Worm (Caenorhabditis elegans) whole organism, L4 larva: ENCODE measurements around the gene T21H3.1.

Experiments
- D1046.2 ChIP-seq: fragments of 200-800 bp; sonication (Bioruptor generic); IDR thresholded peaks from 2 replicates; pipeline ENCODE4 v1.3.6; 2022; ENCODE audit warnings: missing genetic modification characterization, missing compliant biosample characterization
- F10B5.3 ChIP-seq: sonication (generic microtip); optimal IDR thresholded peaks from 2 replicates; lab custom pipeline; 2016; ENCODE audit warnings: mild to moderate bottlenecking, missing genetic modification characterization, missing compliant biosample characterization
- F37D6.2 ChIP-seq: sonication (generic microtip); optimal IDR thresholded peaks from 2 replicates; lab custom pipeline; 2016; ENCODE audit warnings: mild to moderate bottlenecking, missing genetic modification characterization, missing compliant biosample characterization
- R02D3.7 ChIP-seq: fragments of 150-350 bp; sonication (generic microtip); optimal IDR thresholded peaks from 3 replicates; lab custom pipeline; 2014; ENCODE audit warnings: missing biosample characterization, missing genetic modification characterization
- T26A8.4 ChIP-seq: fragments of 200-800 bp; sonication (Bioruptor generic); IDR thresholded peaks from 2 replicates; pipeline ENCODE4 v1.3.6; 2022; ENCODE audit warnings: missing genetic modification characterization, missing compliant biosample characterization
- Y105C5A.15 ChIP-seq: fragments of 200-800 bp; sonication (Bioruptor generic); IDR thresholded peaks from 2 replicates; pipeline ENCODE4 v1.3.6; 2022; ENCODE audit warnings: missing genetic modification characterization, missing compliant biosample characterization
- ZK337.2 ChIP-seq: fragments of 200-800 bp; sonication (Bioruptor generic); IDR thresholded peaks from 2 replicates; pipeline ENCODE4 v1.3.6; 2022; ENCODE audit warnings: missing genetic modification reagents, missing genetic modification characterization, missing compliant biosample characterization
- aha-1 ChIP-seq: fragments of 150-350 bp; peaks from one replicate; lab custom pipeline; 2014; ENCODE audit warnings: missing biosample characterization, missing genetic modification characterization
- attf-4 ChIP-seq: sonication (generic microtip); optimal IDR thresholded peaks from 3 replicates; lab custom pipeline; 2017; ENCODE audit warnings: missing biosample characterization, missing genetic modification characterization
- ces-1 ChIP-seq: fragments of 150-350 bp; sonication (generic microtip); optimal IDR thresholded peaks from 4 replicates; lab custom pipeline; 2014; ENCODE audit warnings: missing biosample characterization, missing genetic modification reagents, missing genetic modification characterization
- cey-2 ChIP-seq: sonication (generic microtip); optimal IDR thresholded peaks from 3 replicates; lab custom pipeline; 2017; ENCODE audit warnings: missing genetic modification characterization, mild to moderate bottlenecking, missing compliant biosample characterization, antibody characterized with exemption, borderline replicate concordance; ENCODE audit not compliant: insufficient read depth
- ctbp-1 ChIP-seq: fragments of 200-800 bp; sonication (Bioruptor generic); IDR thresholded peaks from 2 replicates; pipeline ENCODE4 v1.3.6; 2022; ENCODE audit warnings: missing genetic modification reagents, missing genetic modification characterization, missing compliant biosample characterization
- daf-12 ChIP-seq: fragments of 150-350 bp; optimal IDR thresholded peaks from 2 replicates; lab custom pipeline; 2014; ENCODE audit warnings: missing biosample characterization, missing genetic modification reagents, missing genetic modification characterization
- daf-19 ChIP-seq: fragments of 200-800 bp; sonication (Bioruptor generic); conservative IDR thresholded peaks from 2 replicates; pipeline ENCODE4 v1.3.6; 2022; ENCODE audit warnings: missing genetic modification characterization, missing compliant biosample characterization
- dpl-1 ChIP-seq: fragments of 150-350 bp; optimal IDR thresholded peaks from 2 replicates; lab custom pipeline; 2014; ENCODE audit warnings: missing biosample characterization, missing genetic modification reagents, missing genetic modification characterization
- duxl-1 ChIP-seq: sonication (generic microtip); optimal IDR thresholded peaks from 2 replicates; lab custom pipeline; 2016; ENCODE audit warnings: mild to moderate bottlenecking, missing genetic modification characterization, moderate library complexity, missing compliant biosample characterization; ENCODE audit not compliant: poor library complexity
- dve-1 ChIP-seq: sonication (generic microtip); optimal IDR thresholded peaks from 2 replicates; lab custom pipeline; 2017; ENCODE audit warnings: antibody characterized with exemption, mild to moderate bottlenecking, missing genetic modification characterization, missing compliant biosample characterization; ENCODE audit not compliant: insufficient read depth
- fos-1 ChIP-seq: fragments of 150-350 bp; optimal IDR thresholded peaks from 2 replicates; lab custom pipeline; 2014; ENCODE audit warnings: missing biosample characterization, missing genetic modification characterization
- gei-8 ChIP-seq: fragments of 200-800 bp; sonication (Bioruptor generic); optimal IDR thresholded peaks from 2 replicates; lab custom pipeline; 2018; ENCODE audit warnings: mild to moderate bottlenecking, missing genetic modification characterization, missing compliant biosample characterization
- hlh-30 ChIP-seq: sonication (generic microtip); optimal IDR thresholded peaks from 2 replicates; lab custom pipeline; 2017; ENCODE audit warnings: antibody characterized with exemption, mild to moderate bottlenecking, missing genetic modification characterization, missing compliant biosample characterization; ENCODE audit not compliant: insufficient read depth
- hmg-1.1 ChIP-seq: fragments of 200-800 bp; sonication (Bioruptor generic); IDR thresholded peaks from 2 replicates; pipeline ENCODE4 v1.3.6; 2022; ENCODE audit warnings: missing genetic modification reagents, missing genetic modification characterization, missing compliant biosample characterization
- jun-1 ChIP-seq: fragments of 150-350 bp; optimal IDR thresholded peaks from 2 replicates; lab custom pipeline; 2014; ENCODE audit warnings: missing biosample characterization, missing genetic modification reagents, missing genetic modification characterization
- lin-1 ChIP-seq: fragments of 200-800 bp; sonication (Bioruptor generic); IDR thresholded peaks from 2 replicates; pipeline ENCODE4 v1.3.6; 2022; ENCODE audit warnings: missing genetic modification reagents, missing genetic modification characterization, missing compliant biosample characterization
- lin-13 ChIP-seq: fragments of 150-350 bp; optimal IDR thresholded peaks from 2 replicates; lab custom pipeline; 2014; ENCODE audit warnings: missing biosample characterization, missing genetic modification reagents, missing genetic modification characterization
- lin-15B ChIP-seq: fragments of 150-350 bp; sonication (generic microtip); optimal IDR thresholded peaks from 3 replicates; lab custom pipeline; 2014; ENCODE audit warnings: missing biosample characterization, missing genetic modification characterization
- lin-29 ChIP-seq: fragments of 200-800 bp; sonication (Bioruptor generic); IDR thresholded peaks from 2 replicates; pipeline ENCODE4 v1.3.6; 2022; ENCODE audit warnings: missing genetic modification reagents, missing genetic modification characterization, missing compliant biosample characterization
- lin-38 ChIP-seq: fragments of 200-800 bp; sonication (Bioruptor generic); IDR thresholded peaks from 2 replicates; pipeline ENCODE4 v1.3.6; 2022; ENCODE audit warnings: missing genetic modification reagents, missing genetic modification characterization, missing compliant biosample characterization
- lin-39 ChIP-seq: fragments of 150-350 bp; optimal IDR thresholded peaks from 2 replicates; lab custom pipeline; 2014; ENCODE audit warnings: missing biosample characterization, missing genetic modification reagents, missing genetic modification characterization
- madf-9 ChIP-seq: fragments of 200-800 bp; sonication (Bioruptor generic); conservative IDR thresholded peaks from 2 replicates; pipeline ENCODE4 v1.3.6; 2022; ENCODE audit warnings: missing genetic modification reagents, missing genetic modification characterization, missing compliant biosample characterization
- mes-2 ChIP-seq: sonication (generic microtip); optimal IDR thresholded peaks from 2 replicates; lab custom pipeline; 2016; ENCODE audit warnings: missing genotype, mild to moderate bottlenecking, missing genetic modification characterization, missing compliant biosample characterization; ENCODE audit not compliant: poor library complexity, severe bottlenecking
- nhr-102 ChIP-seq: sonication (generic microtip); optimal IDR thresholded peaks from 2 replicates; lab custom pipeline; 2016; ENCODE audit warnings: mild to moderate bottlenecking, missing genetic modification characterization, moderate library complexity, missing compliant biosample characterization
- nhr-25 ChIP-seq: sonication (generic microtip); optimal IDR thresholded peaks from 2 replicates; lab custom pipeline; 2017; ENCODE audit warnings: missing genetic modification characterization, mild to moderate bottlenecking, missing compliant biosample characterization, antibody characterized with exemption, moderate library complexity, borderline replicate concordance; ENCODE audit not compliant: insufficient read depth
- nhr-28 ChIP-seq: fragments of 150-350 bp; optimal IDR thresholded peaks from 2 replicates; lab custom pipeline; 2014; ENCODE audit warnings: missing biosample characterization, missing genetic modification characterization
- nhr-48 ChIP-seq: sonication (generic microtip); optimal IDR thresholded peaks from 2 replicates; lab custom pipeline; 2016; ENCODE audit warnings: mild to moderate bottlenecking, missing genetic modification characterization, missing compliant biosample characterization
- nhr-76 ChIP-seq: fragments of 150-350 bp; optimal IDR thresholded peaks from 2 replicates; lab custom pipeline; 2014; ENCODE audit warnings: missing biosample characterization, missing genetic modification characterization
- php-3 ChIP-seq: fragments of 200-800 bp; sonication (Bioruptor generic); IDR thresholded peaks from 2 replicates; pipeline ENCODE4 v1.3.6; 2022; ENCODE audit warnings: missing genetic modification reagents, missing genetic modification characterization, missing compliant biosample characterization
- pqm-1 ChIP-seq: sonication (generic microtip); optimal IDR thresholded peaks from 2 replicates; lab custom pipeline; 2017; ENCODE audit warnings: missing biosample characterization, missing genetic modification characterization
- rbr-2 ChIP-seq: sonication (generic microtip); optimal IDR thresholded peaks from 2 replicates; lab custom pipeline; 2016; ENCODE audit warnings: missing genotype, missing genetic modification characterization, missing compliant biosample characterization
- saeg-2 ChIP-seq: fragments of 200-800 bp; sonication (Bioruptor generic); IDR thresholded peaks from 2 replicates; pipeline ENCODE4 v1.3.6; 2022; ENCODE audit warnings: missing genetic modification reagents, missing genetic modification characterization, missing compliant biosample characterization
- sdz-12 ChIP-seq: fragments of 200-800 bp; sonication (Bioruptor generic); optimal IDR thresholded peaks from 2 replicates; lab custom pipeline; 2018; ENCODE audit warnings: mild to moderate bottlenecking, missing genetic modification characterization, missing compliant biosample characterization
- set-16 ChIP-seq: fragments of 200-800 bp; sonication (Bioruptor generic); IDR thresholded peaks from 2 replicates; pipeline ENCODE4 v1.3.6; 2022; ENCODE audit warnings: missing genetic modification reagents, missing genetic modification characterization, missing compliant biosample characterization
- spr-3 ChIP-seq: fragments of 200-800 bp; sonication (Bioruptor generic); optimal IDR thresholded peaks from 2 replicates; lab custom pipeline; 2018; ENCODE audit warnings: mild to moderate bottlenecking, missing genetic modification characterization, missing compliant biosample characterization
- tra-1 ChIP-seq: fragments of 200-800 bp; sonication (Bioruptor generic); IDR thresholded peaks from 2 replicates; pipeline ENCODE4 v1.3.6; 2022; ENCODE audit warnings: missing genetic modification reagents, missing genetic modification characterization, missing compliant biosample characterization
- unc-130 ChIP-seq: sonication (generic microtip); optimal IDR thresholded peaks from 2 replicates; lab custom pipeline; 2016; ENCODE audit warnings: missing genetic modification reagents, missing genetic modification characterization, missing compliant biosample characterization
- unc-39 ChIP-seq: sonication (generic microtip); optimal IDR thresholded peaks from 2 replicates; lab custom pipeline; 2017; ENCODE audit warnings: missing biosample characterization, missing genetic modification characterization
- zfp-2 ChIP-seq: sonication (generic microtip); optimal IDR thresholded peaks from 2 replicates; lab custom pipeline; 2016; ENCODE audit warnings: mild to moderate bottlenecking, missing genetic modification characterization, missing compliant biosample characterization
- zfp-3 ChIP-seq: fragments of 200-800 bp; sonication (Bioruptor generic); conservative IDR thresholded peaks from 2 replicates; pipeline ENCODE4 v1.3.6; 2022; ENCODE audit warnings: missing genetic modification reagents, missing genetic modification characterization, missing compliant biosample characterization
- zip-11 ChIP-seq: fragments of 200-800 bp; sonication (Bioruptor generic); IDR thresholded peaks from 2 replicates; pipeline ENCODE4 v1.3.6; 2022; ENCODE audit warnings: missing genetic modification characterization, missing compliant biosample characterization
- zip-2 ChIP-seq: fragments of 150-350 bp; optimal IDR thresholded peaks from 2 replicates; lab custom pipeline; 2014; ENCODE audit warnings: missing biosample characterization, missing genetic modification characterization

T21H3.1 gene

DNA sequence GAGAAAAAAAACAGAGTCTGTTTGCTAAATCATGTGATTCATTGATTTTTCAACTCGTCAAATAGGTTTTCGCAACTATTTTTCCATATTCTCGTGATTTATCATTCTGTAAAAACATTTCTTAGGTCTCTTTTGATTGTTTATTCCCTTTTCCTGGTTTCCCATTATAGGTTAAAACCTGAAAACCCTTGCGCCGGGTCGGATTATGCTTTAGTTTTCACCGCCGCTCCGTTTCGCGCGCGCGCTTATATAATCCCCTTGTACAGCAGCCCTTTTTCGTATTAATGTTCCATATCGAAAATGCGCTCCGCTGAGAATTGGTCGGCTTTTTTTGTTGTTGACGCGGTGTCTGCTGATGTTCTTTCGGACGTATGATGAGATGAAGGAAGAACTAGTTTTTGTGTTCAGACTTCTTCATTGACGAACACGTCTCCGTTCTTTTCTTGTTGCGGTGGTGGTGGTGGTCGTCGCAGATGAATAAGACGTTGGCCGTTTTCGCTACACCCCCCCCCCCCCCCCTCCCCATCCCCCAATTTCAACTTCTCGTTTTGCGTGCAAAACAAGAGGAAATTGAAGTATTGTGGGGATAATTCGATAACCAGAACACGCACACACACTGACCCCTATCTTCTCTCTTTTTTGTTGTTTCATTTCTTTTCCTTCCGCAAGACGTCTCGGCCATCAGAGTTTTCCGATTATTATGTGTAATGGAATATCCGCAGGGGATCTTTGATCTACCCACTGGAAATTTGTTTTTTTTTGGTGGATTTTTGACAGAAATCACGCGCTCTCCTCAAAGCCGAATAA lies 21.8 kb upstream of the T21H3.1 start (continued):
- TF ChIP-seq set-16 (peak; percentile 60), mes-2 (tag; lab: Kevin White, UChicago) (peak; percentile 33), saeg-2 (GFP tag; lab: Robert Waterston, UW) (no peak), ctbp-1 (GFP tag; lab: Robert Waterston, UW) (no peak; the same call in 1 of the 2 replicates), lin-1 (GFP tag; lab: Robert Waterston, UW) (no peak), spr-3 (GFP tag; lab: Kevin White, UChicago) (no peak), dpl-1 (GFP tag; lab: Kevin White, UChicago) (no peak), rbr-2 (no peak), dve-1 (tag; lab: Kevin White, UChicago) (no peak), nhr-25 (tag; lab: Kevin White, UChicago) (no peak), nhr-102 (no peak), jun-1 (tag; lab: Kevin White, UChicago) (no peak), F37D6.2 (no peak), attf-4 (tag; lab: Kevin White, UChicago) (no peak), zfp-2 (tag; lab: Kevin White, UChicago) (no peak), lin-38 (GFP tag; lab: Robert Waterston, UW) (peak; percentile 51), hmg-1.1 (GFP tag; lab: Robert Waterston, UW) (no peak), lin-29 (GFP tag; lab: Robert Waterston, UW) (0 out of 2 replicates have a peak, but pooled peaks have one; percentile 33), Y105C5A.15 (GFP tag; lab: Robert Waterston, UW) (no peak), duxl-1 (tag; lab: Kevin White, UChicago) (no peak), gei-8 (GFP tag; lab: Kevin White, UChicago) (no peak), cey-2 (tag; lab: Kevin White, UChicago) (no peak), lin-13 (GFP tag; lab: Kevin White, UChicago) (no peak), aha-1 (peak; percentile 98), T26A8.4 (peak; percentile 35; the same call in 1 of the 2 replicates), hlh-30 (peak; percentile 55), ces-1 (no peak), zip-11 (GFP tag; lab: Robert Waterston, UW) (no peak), zip-2 (tag; lab: Kevin White, UChicago) (no peak), pqm-1 (tag; lab: Kevin White, UChicago) (no peak), fos-1 (tag; lab: Kevin White, UChicago) (no peak), daf-19 (GFP tag; lab: Robert Waterston, UW) (no peak), nhr-48 (tag; lab: Kevin White, UChicago) (no peak), unc-130 (GFP tag; lab: Kevin White, UChicago) (no peak), daf-12 (tag; lab: Kevin White, UChicago) (no peak), zfp-3 (GFP tag; lab: Robert Waterston, UW) (no peak), madf-9 (no peak), ZK337.2 (GFP tag; lab: Robert Waterston, UW) (no peak), D1046.2 (no peak), lin-39 (tag; lab: Kevin White, UChicago) (no peak), F10B5.3 (no peak), nhr-76 (tag; lab: Kevin White, UChicago) (no peak), unc-39 (tag; lab: Kevin White, UChicago) (no peak), tra-1 (GFP tag; lab: Robert Waterston, UW) (peak; percentile 37; the same call in 1 of the 2 replicates), nhr-28 (tag; lab: Kevin White, UChicago) (peak; percentile 23), php-3 (GFP tag; lab: Robert Waterston, UW) (no peak), R02D3.7 (tag; lab: Kevin White, UChicago) (no peak), lin-15B (no peak), sdz-12 (no peak)
